Fruit fly (Drosophila melanogaster) whole organism, pupa: Measurements from ENCODE around the gene Rpn7.

Experiments
- CG10348 ChIP-seq: fragments of 200-800 bp; sonication (Bioruptor generic); IDR thresholded peaks from 2 replicates; pipeline ENCODE4 v1.3.6; 2022; ENCODE audit warnings: missing biosample characterization, missing genetic modification characterization
- CG12605 ChIP-seq: fragments of 200-800 bp; sonication (Bioruptor generic); IDR thresholded peaks from 2 replicates; pipeline ENCODE4 v1.3.6; 2022; ENCODE audit warnings: missing biosample characterization, missing genetic modification characterization
- CG13204 ChIP-seq: fragments of 200-800 bp; sonication (Bioruptor generic); optimal IDR thresholded peaks from 2 replicates; lab custom pipeline; 2018; ENCODE audit warnings: missing biosample characterization, mild to moderate bottlenecking, missing genetic modification characterization, moderate library complexity
- CG14655 ChIP-seq: fragments of 200-800 bp; sonication (Bioruptor generic); optimal IDR thresholded peaks from 3 replicates; lab custom pipeline; 2017; ENCODE audit warnings: mild to moderate bottlenecking, missing biosample characterization, missing genetic modification reagents, missing genetic modification characterization
- CG15710 ChIP-seq: fragments of 200-800 bp; sonication (Bioruptor generic); optimal IDR thresholded peaks from 2 replicates; lab custom pipeline; 2018; ENCODE audit warnings: missing biosample characterization, mild to moderate bottlenecking, missing genetic modification characterization, moderate library complexity
- CG17806 ChIP-seq: fragments of 200-800 bp; sonication (Bioruptor generic); optimal IDR thresholded peaks from 2 replicates; lab custom pipeline; 2018; ENCODE audit warnings: missing biosample characterization, mild to moderate bottlenecking, missing genetic modification characterization, moderate library complexity
- CG32121 ChIP-seq: fragments of 200-800 bp; sonication (Bioruptor generic); IDR thresholded peaks from 2 replicates; pipeline ENCODE4 v1.3.6; 2022; ENCODE audit warnings: missing biosample characterization, missing genetic modification characterization
- CG34367 ChIP-seq: fragments of 200-800 bp; sonication (Bioruptor generic); optimal IDR thresholded peaks from 2 replicates; lab custom pipeline; 2018; ENCODE audit warnings: missing biosample characterization, mild to moderate bottlenecking, missing genetic modification characterization
- CG4496 ChIP-seq: fragments of 200-800 bp; sonication (Bioruptor generic); IDR thresholded peaks from 3 replicates; pipeline ENCODE4 v1.3.6; 2022; ENCODE audit warnings: missing biosample characterization, missing genetic modification characterization
- CG8159 ChIP-seq: fragments of 200-800 bp; sonication (Bioruptor generic); optimal IDR thresholded peaks from 3 replicates; lab custom pipeline; 2018; ENCODE audit warnings: missing biosample characterization, mild to moderate bottlenecking, missing genetic modification characterization, moderate library complexity
- CG8301 ChIP-seq: fragments of 200-800 bp; sonication (Bioruptor generic); optimal IDR thresholded peaks from 2 replicates; lab custom pipeline; 2018; ENCODE audit warnings: missing biosample characterization, mild to moderate bottlenecking, missing genetic modification characterization
- CG9948 ChIP-seq: fragments of 200-800 bp; sonication (Bioruptor generic); optimal IDR thresholded peaks from 2 replicates; lab custom pipeline; 2018; ENCODE audit warnings: missing biosample characterization, mild to moderate bottlenecking, missing genetic modification characterization, moderate library complexity
- D1 ChIP-seq: fragments of 200-800 bp; sonication (Bioruptor generic); optimal IDR thresholded peaks from 2 replicates; lab custom pipeline; 2018; ENCODE audit warnings: missing biosample characterization, mild to moderate bottlenecking, missing genetic modification characterization, moderate library complexity
- EcR ChIP-seq: fragments of 200-800 bp; sonication (Bioruptor generic); optimal IDR thresholded peaks from 3 replicates; lab custom pipeline; 2019; ENCODE audit warnings: missing biosample characterization, missing genetic modification characterization, mild to moderate bottlenecking, moderate library complexity, missing genetic modification reagents
- Ets98B ChIP-seq: fragments of 200-800 bp; sonication (Bioruptor generic); IDR thresholded peaks from 2 replicates; pipeline ENCODE4 v1.3.6; 2022; ENCODE audit warnings: missing biosample characterization, missing genetic modification characterization
- Pif1A ChIP-seq: fragments of 200-800 bp; sonication (Bioruptor generic); optimal IDR thresholded peaks from 3 replicates; lab custom pipeline; 2016; ENCODE audit warnings: missing biosample characterization, missing genetic modification characterization
- Pif1B ChIP-seq: fragments of 200-800 bp; sonication (Bioruptor generic); optimal IDR thresholded peaks from 3 replicates; lab custom pipeline; 2016; ENCODE audit warnings: missing biosample characterization, missing genetic modification characterization
- Snoo ChIP-seq: fragments of 200-800 bp; sonication (Bioruptor generic); optimal IDR thresholded peaks from 3 replicates; lab custom pipeline; 2017; ENCODE audit warnings: missing biosample characterization, mild to moderate bottlenecking, missing genetic modification characterization, inconsistent platforms
- fd96Ca ChIP-seq: fragments of 200-800 bp; sonication (Bioruptor generic); IDR thresholded peaks from 3 replicates; pipeline ENCODE4 v1.3.6; 2022; ENCODE audit warnings: missing biosample characterization, missing genetic modification characterization
- gl ChIP-seq: fragments of 200-800 bp; sonication (Bioruptor generic); optimal IDR thresholded peaks from 2 replicates; lab custom pipeline; 2018; ENCODE audit warnings: missing biosample characterization, mild to moderate bottlenecking, missing genetic modification characterization
- rn ChIP-seq: fragments of 200-800 bp; sonication (Bioruptor generic); IDR thresholded peaks from 2 replicates; pipeline ENCODE4 v1.3.6; 2022; ENCODE audit warnings: missing biosample characterization, missing genetic modification characterization

The Rpn7 gene

DNA sequence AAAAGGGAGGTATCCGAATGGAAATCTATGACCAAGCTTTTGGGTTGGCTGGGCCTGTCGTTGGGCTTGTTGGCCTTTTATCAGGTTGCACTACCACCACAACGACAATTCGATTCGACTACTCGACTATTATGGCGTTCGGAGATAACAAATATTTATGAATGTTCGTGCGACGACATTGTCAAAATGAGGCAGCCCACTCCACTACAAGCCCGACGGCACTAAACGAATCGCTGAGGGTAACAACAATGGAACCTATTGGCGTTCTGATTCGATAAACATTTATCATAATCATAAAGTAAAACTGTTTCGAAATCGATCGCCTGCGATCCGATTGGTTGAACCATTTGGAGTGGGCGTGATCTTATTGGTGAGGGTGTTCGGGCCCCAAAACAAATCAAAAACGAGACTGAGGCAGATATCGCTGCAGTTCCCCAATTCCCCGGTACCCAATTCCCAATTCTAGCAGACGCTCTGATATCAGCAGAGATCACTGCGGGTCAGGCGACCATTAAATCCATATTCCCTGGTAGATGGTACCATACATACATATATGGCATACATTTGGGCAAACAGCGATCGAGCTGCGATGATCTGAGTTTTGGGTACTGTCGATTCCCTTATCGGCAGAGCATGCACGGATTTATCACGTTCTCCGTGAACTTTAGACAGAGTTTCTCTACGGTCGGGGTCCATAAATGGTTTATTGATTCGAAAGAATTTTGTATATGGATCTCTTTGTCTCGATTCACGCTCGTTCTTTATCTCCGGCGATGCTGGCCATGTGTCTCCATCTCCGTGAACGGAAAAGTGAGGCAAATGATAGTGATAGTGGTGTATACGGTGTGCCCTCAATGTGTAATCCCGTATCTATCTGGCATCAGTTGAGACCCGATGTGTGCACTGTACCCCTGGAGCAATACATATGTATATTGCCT is 7.2 kb downstream of the Rpn7 start:
- no peak for TF ChIP-seq Pif1B (GFP tag; lab: Kevin White, UChicago)
- no peak for TF ChIP-seq CG8301 (tag; lab: Kevin White, UChicago)
- TF ChIP-seq Snoo (tag; lab: Kevin White, UChicago): no peak
- TF ChIP-seq CG17806 (tag; lab: Kevin White, UChicago): no peak
- no peak for TF ChIP-seq CG13204 (GFP tag; lab: Kevin White, UChicago)
- no peak for TF ChIP-seq D1
- TF ChIP-seq CG9948 (tag; lab: Kevin White, UChicago): no peak
- TF ChIP-seq CG8159 (tag; lab: Kevin White, UChicago): no peak
- TF ChIP-seq CG10348 (GFP tag; lab: Robert Waterston, UW): no peak
- TF ChIP-seq gl (tag; lab: Kevin White, UChicago): no peak
- no peak for TF ChIP-seq CG14655 (GFP tag; lab: Kevin White, UChicago)
- TF ChIP-seq Ets98B (GFP tag; lab: Robert Waterston, UW): no peak
- TF ChIP-seq CG12605 (GFP tag; lab: Robert Waterston, UW): no peak
- no peak for TF ChIP-seq CG32121 (GFP tag; lab: Robert Waterston, UW)
- no peak for TF ChIP-seq EcR
- TF ChIP-seq rn (GFP tag; lab: Robert Waterston, UW): no peak
- TF ChIP-seq, all 21 proteins: peak for 0

DNA sequence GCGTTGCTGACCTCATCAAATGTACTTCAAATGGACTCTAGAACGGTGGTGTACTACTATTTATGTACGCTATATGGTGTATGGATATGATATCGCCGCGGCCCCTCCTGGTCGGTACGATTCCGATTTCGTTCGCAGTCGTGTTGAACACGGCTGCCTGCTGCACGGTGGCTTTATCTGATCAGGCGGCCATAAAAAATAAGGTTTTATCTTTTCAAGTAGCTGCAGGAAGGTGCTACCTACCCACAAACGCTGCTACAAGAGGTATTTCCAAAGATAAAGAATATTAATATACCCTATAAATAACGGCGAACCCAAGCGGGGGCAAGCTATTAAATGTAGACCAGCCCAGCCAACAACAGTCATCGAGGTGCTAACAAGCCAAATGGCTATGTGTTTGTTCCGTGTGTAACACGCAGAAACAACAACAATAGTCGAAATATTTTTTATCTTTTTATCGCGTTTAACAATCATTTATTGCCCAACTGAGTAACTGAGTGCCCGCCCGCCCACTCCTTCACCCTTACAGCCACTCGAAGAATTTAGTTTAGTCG is 11.9 kb downstream of the Rpn7 start:
- TF ChIP-seq CG32121 (GFP tag; lab: Robert Waterston, UW): no peak
- TF ChIP-seq D1: no peak
- no peak for TF ChIP-seq CG10348 (GFP tag; lab: Robert Waterston, UW)
- no peak for TF ChIP-seq Pif1B (GFP tag; lab: Kevin White, UChicago)
- TF ChIP-seq CG8159 (tag; lab: Kevin White, UChicago): no peak
- TF ChIP-seq CG9948 (tag; lab: Kevin White, UChicago): no peak
- TF ChIP-seq fd96Ca (GFP tag; lab: Robert Waterston, UW): no peak
- no peak for TF ChIP-seq Pif1A (GFP tag; lab: Kevin White, UChicago)
- no peak for TF ChIP-seq gl (tag; lab: Kevin White, UChicago)
- no peak for TF ChIP-seq CG34367 (tag; lab: Kevin White, UChicago)
- TF ChIP-seq rn (GFP tag; lab: Robert Waterston, UW): no peak
- no peak for TF ChIP-seq CG12605 (GFP tag; lab: Robert Waterston, UW)
- no peak for TF ChIP-seq CG13204 (GFP tag; lab: Kevin White, UChicago)
- no peak for TF ChIP-seq EcR
- TF ChIP-seq Ets98B (GFP tag; lab: Robert Waterston, UW): no peak
- no peak for TF ChIP-seq CG17806 (tag; lab: Kevin White, UChicago)
- no peak for TF ChIP-seq CG14655 (GFP tag; lab: Kevin White, UChicago)

DNA sequence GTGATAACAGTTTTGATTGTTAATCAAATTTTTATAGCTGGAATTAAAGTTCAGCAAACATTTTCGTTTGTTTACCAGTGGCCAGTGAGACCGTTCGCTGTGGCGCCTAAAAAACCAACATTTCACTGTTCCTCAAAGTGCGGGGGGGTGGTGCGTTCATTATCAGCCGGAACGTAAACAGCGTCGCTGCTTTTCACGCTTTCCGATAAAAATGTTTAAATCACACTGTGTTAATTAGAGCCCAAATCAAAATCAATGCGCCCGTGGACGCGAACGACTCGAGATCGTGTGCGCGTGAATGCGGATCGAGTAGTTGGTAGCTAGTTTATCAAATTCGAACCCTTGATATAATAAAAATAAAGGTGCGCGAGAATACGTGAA is 14.0 kb downstream of the Rpn7 start, which contains the start of gene CG34376:
Gene CG34376, plus strand, starts transcription at position 226 of the 381 bp plus-strand sequence.
- TF ChIP-seq Pif1B (GFP tag; lab: Kevin White, UChicago) (peak; percentile 21), gl (tag; lab: Kevin White, UChicago) (no peak), CG8159 (tag; lab: Kevin White, UChicago) (peak; percentile 32), CG15710 (peak; percentile 8), D1 (no peak), CG32121 (GFP tag; lab: Robert Waterston, UW) (peak; percentile 66), CG9948 (tag; lab: Kevin White, UChicago) (no peak), CG13204 (GFP tag; lab: Kevin White, UChicago) (no peak), CG10348 (GFP tag; lab: Robert Waterston, UW) (no peak), Snoo (tag; lab: Kevin White, UChicago) (peak; percentile 24), CG14655 (GFP tag; lab: Kevin White, UChicago) (no peak), fd96Ca (GFP tag; lab: Robert Waterston, UW) (0 out of 3 replicates have a peak, but pooled peaks have one; percentile 37), CG12605 (GFP tag; lab: Robert Waterston, UW) (peak; percentile 78), rn (GFP tag; lab: Robert Waterston, UW) (peak; percentile 17; the same call in 1 of the 2 replicates), Ets98B (GFP tag; lab: Robert Waterston, UW) (peak; percentile 53; the same call in 1 of the 2 replicates), CG17806 (tag; lab: Kevin White, UChicago) (no peak), CG8301 (tag; lab: Kevin White, UChicago) (no peak), EcR (no peak), CG4496 (GFP tag; lab: Robert Waterston, UW) (peak; percentile 80), Pif1A (GFP tag; lab: Kevin White, UChicago) (no peak), CG34367 (tag; lab: Kevin White, UChicago) (no peak)
- TF ChIP-seq, all 21 proteins: peak for 10

DNA sequence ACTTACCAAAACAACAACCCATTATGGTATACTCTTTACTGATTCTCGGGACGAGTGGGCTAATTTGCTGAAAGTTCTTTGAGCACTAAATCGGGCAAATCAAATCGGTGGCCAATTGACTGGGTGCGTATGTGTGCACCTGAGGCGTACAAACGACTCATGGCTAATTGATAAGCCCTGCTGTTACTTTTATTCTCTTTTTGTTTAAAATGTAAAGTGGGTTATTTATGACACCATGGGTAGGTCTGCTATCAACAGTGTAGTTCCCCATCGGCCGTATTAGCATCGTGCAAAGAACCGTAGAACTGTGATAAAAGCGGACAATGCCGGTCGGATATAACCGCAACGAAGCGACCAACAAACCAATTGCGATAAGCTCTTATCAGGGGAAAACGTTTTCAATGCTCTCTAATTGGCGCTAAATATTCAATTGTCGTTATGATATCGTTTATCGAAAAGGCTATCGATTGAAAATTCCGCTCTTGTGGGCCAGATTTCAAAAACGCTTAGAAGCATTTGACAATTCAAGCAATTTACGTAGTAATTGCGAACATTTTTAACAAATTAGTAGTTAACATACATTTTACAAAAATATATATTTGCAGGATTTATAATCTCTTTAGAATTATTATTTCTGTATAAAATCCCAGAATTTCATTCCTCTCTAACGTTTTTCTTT is 14.5 kb downstream of the Rpn7 start, which contains the start of gene CG34288:
Gene CG34288, minus strand, starts transcription at position 69 of the 679 bp plus-strand sequence.
- TF ChIP-seq Pif1B (GFP tag; lab: Kevin White, UChicago) (peak; percentile 37), CG4496 (GFP tag; lab: Robert Waterston, UW) (no peak), CG32121 (GFP tag; lab: Robert Waterston, UW) (peak; percentile 7; the same call in 1 of the 2 replicates), Snoo (tag; lab: Kevin White, UChicago) (no peak), CG14655 (GFP tag; lab: Kevin White, UChicago) (no peak), fd96Ca (GFP tag; lab: Robert Waterston, UW) (peak; percentile 34; the same call in 1 of the 3 replicates), CG17806 (tag; lab: Kevin White, UChicago) (no peak), rn (GFP tag; lab: Robert Waterston, UW) (no peak), CG12605 (GFP tag; lab: Robert Waterston, UW) (no peak), CG8301 (tag; lab: Kevin White, UChicago) (no peak)
